Worm (Caenorhabditis elegans) whole organism, dauer: Measurements from ENCODE around the gene F55A4.3.

ENCODE experiments used
- unc-62 ChIP-seq: sonication (generic microtip); optimal IDR thresholded peaks from 2 replicates; lab custom pipeline; 2017; ENCODE audit warnings: missing biosample characterization, missing genetic modification reagents, missing genetic modification characterization

F55A4.3 gene

DNA sequence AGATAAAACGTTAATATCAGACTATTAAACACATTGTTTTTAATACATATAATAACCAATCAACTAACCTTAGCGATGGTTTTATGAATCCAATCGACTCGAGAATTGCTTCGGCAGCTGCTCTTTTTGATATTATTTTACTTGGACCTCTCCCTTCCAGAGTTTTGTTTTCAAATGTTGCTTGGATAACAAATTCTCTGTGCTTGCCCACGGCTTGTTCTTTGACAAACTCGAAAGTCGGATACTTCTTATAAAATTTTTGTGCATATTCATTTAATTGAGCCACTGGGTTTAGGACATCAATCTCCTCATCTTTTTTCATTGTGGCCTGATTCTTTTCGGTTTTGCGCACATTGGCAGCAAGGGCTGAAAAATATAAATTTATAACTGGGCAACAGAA is at the start of gene F55A4.3:
F55A4.3 (minus strand) TSS at position 101 of the 400 bp plus-strand sequence.
- no peak for TF ChIP-seq unc-62

DNA sequence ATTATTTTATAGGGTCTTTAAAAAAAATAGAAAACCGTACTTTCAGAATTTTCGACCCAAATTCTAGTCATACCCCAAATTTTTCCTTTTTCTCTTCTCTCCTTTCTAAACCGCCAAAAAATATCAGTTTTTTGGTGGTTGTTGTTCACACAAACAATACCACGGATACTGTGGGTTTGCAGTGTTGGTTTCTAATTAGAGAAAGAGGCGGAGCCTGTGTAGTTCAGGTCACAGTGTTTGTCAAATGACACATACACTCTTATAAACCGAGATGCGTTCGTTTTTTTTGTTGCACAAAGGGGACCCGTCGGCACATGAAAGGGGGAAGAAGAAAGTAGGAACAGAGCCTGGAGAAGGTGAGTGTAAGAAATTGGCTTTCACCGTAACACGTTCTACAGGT is 47.2 kb upstream of the F55A4.3 start, which contains the start of gene lim-6:
lim-6 (plus strand) TSS at position 301 of the 400 bp plus-strand sequence.
- TF ChIP-seq unc-62: no peak

DNA sequence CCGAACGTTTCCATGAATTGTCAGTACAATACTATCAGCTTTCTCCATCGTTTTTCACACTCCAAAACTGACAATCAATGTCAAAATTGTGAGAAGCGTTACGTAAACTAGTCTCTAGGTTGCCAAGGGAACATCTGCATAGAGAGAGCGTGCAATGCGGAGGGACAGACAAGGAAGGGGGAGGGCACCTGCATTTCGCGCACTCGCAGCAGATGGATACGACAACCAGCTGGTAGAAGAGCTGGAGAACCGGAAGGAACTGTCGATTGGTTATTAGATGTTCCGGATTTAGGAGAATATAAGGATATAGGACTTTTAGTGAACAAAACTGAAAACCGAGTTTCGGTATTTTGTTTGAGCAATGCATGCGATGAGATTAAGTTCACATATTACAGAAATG is 44.1 kb upstream of the F55A4.3 start, which contains the start of gene mksr-1:
mksr-1 (minus strand) TSS at position 144 of the 400 bp plus-strand sequence.
- TF ChIP-seq unc-62: no peak

DNA sequence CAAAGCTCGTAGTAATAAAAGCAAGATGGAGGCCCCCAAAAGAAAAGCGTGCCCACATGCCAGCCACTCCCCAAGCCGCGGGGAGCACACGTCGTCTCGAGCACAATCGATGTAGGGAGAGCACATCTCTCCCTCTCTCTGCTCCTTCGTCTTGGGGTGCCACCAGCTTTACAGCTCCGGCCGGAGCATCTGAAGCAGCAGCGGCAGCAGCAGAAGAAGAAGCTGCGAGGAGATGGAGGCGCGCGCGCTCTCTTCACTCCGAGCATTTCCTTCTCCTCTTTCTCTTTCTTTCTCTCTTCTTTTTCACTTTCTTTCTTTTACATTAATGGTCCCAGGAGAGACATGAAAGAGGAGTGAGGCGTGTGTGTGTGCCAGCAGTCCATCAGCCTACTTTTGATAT is 39.2 kb upstream of the F55A4.3 start:
- TF ChIP-seq unc-62: no peak

DNA sequence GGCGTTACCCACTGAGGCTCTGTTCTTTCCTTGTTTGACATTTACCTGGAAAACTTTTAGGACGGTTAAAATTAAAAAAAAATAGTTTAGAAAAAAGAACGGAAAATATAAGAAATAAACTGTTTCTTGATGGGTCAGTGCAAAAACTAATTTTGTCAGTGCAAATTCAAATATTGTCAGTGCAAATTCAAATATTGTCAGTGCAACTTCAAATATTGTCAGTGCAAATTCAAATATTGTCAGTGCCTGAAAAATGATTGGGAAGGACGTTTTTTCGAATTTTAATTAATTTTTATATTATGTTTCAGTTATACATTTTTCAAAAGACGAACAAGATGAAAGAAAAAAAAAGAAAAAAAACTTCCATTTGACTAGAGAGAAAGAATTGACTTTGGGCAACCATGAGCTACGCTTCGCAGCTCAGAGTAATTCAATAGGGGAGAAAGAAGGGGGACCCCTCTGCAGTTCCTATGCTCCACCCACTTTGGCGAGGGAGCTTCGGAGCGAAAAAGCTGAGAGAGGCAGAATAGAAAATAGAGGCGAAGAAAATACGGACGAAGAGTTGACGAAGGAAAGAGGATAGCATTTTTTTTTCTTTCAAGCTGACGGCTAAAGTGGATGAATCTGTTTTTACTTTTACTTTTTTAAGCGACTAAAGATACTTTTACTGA is 37.6 kb upstream of the F55A4.3 start, which contains the start of gene unc-1:
unc-1 (minus strand) TSS at position 51 of the 671 bp plus-strand sequence.
- no peak for TF ChIP-seq unc-62

DNA sequence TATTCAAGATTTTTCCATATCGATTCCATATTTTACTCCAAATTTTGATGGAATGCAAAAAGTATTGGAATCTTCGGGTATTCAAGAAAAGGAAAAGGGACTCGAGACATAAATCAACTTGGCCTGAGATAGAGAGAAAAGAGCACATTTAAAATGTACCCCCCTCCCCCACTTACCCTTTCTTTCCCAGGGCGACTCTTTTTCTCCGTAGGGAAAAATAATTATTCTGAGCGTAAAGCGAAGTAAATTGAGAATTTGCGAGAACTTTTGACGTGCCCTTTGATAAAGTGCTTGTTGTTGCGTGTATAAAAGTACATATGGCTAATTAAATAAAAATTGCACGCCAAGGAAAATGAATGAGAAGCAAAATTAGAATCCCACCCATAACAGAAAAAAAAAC is 35.8 kb upstream of the F55A4.3 start:
- no peak for TF ChIP-seq unc-62

DNA sequence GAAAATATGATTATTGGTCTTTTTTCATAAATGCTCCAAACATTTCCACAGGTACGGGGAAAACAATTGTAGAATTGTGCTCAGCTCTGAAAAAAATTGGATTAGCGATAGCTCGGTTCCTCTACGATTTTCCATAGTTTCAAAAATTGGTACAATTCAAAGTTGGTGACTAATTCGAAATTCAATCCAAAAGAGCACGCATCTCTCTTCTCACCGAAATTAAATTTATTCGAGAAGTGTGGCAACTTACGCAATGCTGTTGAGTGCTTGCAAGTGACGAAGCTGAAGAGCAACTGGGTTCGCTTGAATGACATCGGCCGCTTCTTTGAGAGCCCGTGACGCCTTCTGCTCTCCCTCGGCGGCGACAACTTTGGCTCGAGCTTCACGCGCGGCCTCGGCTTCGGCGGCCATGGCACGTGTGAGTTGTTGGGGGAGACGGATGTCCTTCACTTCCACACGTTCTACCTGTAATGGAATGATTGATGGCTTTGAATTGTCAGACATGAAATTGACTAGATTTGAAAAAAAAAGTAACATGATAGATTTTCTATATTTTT is 33.0 kb upstream of the F55A4.3 start:
- no peak for TF ChIP-seq unc-62

DNA sequence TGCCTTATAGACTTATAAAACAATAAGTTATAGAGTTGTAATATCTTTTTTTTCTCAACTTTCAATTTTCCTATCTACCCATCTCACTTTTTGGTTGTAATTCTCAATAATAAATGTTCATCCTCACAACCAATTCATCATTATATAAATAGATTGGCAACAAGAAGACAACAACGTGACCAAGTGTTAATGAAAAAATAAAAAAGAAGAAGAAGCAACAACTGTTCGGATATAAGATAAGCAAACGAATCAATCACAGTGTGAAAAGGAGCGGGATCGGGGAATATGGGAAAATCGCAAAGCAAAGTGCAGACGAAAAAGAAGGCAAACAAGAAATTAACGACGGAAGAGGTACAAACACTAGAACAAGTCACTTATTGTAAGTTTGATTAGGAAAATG is 29.0 kb upstream of the F55A4.3 start, which contains the start of gene ncs-3:
ncs-3 (plus strand) TSS at position 153 of the 400 bp plus-strand sequence.
- TF ChIP-seq unc-62: no peak

DNA sequence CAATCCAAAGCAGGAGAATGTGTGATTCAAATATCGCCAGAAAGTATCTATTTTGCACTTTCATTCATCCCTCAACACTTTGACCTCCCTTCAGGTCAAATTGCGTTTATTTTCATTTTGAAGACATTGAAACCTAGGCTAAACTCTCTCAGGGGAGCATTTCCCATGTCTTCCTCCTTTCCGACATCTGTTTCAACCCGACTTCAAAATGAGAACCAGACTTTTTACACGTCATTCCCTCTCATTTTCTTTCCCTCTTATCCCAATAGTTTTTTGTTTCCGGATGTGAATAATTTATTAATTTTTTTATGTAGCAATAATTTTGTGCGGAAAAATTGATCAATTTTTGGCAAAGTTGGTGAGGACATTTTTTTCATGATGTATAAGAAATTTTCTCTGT is 28.1 kb upstream of the F55A4.3 start:
- no peak for TF ChIP-seq unc-62

DNA sequence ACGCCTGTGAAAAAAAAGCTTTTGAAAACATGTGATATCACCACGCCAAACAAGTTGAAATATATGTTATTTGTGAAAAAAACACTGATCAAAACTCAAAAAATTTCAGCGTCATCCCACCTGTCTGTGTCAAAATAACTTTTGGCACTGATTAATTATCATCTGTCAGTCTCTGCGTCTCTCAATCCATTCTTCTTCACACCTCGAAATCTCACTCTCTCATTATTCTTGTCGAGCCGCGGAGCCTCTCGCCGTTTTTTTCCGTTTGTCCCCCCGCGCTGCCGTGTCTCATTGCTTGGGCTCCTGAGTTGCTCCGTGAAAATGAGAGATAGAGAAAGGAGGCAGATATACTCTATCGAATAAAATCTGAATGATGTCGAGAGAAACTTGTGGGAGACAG is 26.1 kb upstream of the F55A4.3 start:
- TF ChIP-seq unc-62: no peak

DNA sequence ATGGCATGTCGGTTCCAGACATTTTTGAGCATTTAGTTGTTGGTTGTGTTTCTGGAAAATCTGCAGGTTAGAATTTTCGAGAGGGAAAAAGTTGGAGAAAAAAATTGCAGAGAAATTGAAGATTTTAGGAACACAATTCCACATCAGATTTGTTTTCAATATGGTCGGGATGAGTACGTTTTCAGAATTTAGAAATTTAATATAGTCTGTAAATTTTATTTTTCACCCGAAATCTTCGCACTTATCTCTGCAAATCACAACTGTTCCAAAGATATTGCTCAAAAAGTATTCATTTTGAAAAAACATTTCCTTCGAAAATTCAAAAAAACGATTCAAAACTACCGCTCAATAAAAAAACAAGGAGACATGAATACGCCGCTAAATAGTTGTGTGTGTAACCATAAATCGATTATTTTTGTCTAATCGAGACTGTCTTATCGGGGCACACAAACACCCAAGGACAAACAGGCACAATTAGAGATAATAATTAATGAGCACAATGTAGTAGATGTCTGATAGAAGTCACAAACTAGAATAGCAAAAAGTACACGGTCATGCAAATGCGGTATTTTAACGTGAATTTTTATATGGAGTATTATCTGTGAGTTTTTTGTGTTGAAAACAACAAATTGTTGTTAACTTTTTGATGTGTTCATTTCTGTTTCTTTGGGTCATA is 21.4 kb upstream of the F55A4.3 start, which contains the start of gene vpat-1:
vpat-1 (minus strand) TSS at position 51 of the 676 bp plus-strand sequence.
- TF ChIP-seq unc-62: no peak

DNA sequence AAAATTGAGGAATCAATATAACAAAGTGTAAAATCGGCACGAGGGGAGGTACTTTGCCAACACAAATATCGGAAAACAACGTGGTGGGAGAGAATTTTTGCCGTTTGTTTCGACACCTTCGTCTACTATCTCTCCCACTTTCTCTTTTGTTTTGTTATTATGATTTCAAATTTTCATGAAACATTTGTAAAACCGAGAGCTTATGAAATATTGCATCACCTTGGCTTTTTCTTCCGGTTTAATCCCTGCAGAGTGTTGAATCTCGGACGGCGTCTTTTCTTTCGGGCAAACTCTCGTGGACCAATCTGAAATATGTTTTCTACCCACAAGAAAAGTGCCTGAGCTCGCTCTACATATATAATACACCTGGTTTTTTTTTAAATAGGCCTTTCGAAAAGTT is 19.4 kb upstream of the F55A4.3 start:
- no peak for TF ChIP-seq unc-62

DNA sequence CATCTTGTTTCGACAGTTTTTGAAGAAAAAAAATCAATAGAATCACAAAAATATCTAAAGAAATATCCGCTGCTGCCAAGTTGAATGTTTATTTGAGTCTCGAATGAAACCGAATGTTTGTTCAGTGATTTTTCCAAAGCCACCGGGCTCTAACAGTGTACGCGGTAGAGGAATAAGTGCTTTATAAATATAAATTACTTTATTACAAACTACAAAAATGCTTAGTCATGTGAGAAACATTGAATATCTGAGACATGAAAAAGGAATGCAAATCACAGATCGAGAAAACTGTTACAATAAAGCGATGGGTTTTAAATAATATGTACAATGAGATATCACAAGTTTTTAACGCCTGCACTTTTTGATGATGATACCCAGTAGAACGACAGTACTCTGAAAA is 13.4 kb upstream of the F55A4.3 start, which contains the start of gene F55A4.7:
F55A4.7 (minus strand) TSS at position 101 of the 400 bp plus-strand sequence.
- TF ChIP-seq unc-62: no peak

DNA sequence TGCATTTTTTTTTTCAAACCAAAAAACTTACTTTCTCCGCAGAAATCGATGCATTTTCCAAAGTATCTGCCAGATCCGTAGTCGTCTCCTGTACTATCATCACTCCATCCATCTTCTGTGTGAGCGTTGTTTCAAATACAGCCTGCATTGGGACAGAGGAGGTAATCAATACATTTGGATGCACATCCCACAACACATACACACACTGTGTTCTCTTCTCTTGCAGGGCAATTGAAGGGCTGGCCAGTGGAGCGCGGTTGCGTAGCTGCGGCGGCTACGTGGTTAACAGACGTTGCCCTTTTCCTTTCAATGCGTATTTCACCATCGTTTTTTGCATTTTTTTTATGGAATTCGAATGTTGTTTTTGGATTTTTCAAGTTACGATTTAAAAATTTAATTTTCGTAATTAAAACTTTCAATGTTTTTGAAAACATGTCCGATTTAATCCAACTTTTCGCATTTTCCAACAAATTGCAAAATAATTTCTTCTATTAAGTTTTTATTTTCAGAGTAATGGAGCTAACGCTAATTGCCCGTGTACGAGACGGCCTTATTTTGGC is 10.2 kb upstream of the F55A4.3 start, which contains the start of the genes stau-1 and sec-22:
stau-1 (minus strand) TSS at position 248 of the 560 bp plus-strand sequence.
sec-22 (plus strand) TSS at position 510 of the 560 bp plus-strand sequence.
- TF ChIP-seq unc-62: no peak

DNA sequence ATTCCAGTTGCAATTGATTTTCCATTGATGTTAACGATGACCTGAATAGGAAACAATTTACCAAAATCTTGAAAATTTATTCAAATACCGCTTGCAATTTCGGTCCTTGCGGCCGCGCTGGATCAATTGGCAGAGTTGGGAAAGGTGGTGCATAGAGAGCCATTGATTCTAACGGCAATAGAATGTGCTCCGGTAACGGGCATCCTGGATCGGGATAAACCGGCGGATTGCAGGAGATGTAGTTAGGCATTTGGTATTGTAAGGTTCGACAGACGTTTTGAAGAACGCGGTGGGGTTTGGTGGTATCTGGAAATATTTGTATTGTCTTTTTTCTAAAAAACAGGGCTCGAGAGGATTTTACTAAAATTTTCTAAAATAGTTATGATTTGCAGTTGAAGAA is 6.0 kb upstream of the F55A4.3 start:
- TF ChIP-seq unc-62: no peak

DNA sequence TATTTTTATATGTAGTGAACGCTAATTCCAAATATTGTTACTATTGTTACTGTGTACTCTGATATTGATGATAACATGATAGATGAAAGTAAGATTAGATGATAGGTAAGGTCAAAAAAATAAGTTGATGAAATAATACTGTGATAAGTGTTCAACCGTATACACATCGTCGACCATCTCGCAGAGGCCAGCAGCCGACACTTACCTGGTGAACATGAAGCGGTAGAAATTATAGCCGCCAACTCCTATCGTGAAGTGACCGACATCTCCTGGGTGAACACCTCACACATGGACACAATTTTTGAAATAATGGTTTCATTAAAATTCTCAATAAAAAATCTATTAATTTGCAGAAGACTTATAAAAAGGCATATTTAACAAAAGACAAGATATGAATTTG is 2.5 kb upstream of the F55A4.3 start:
- TF ChIP-seq unc-62: no peak

DNA sequence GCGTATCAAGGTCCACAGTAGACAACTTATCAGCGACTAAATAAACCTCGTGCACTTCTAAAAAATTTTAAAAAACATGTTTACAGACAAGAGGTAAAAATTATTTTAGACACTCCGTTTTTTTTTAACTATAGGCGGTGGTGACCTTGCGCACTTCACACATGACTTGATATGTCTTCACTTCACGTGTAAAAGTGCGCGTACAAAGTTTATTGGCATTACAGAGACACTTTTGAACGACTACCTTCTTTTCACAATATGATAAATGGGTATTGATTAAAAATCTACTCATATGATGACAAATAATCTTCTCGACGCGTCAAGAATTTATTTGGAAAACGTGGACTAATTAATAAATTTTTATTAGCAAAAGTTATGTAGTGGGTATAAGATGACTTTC is 1.8 kb upstream of the F55A4.3 start:
- no peak for TF ChIP-seq unc-62
